Worm (Caenorhabditis elegans) whole organism, dauer: ENCODE measurements around the gene F44B9.8.

Experiments
- unc-62 ChIP-seq: sonication (generic microtip); optimal IDR thresholded peaks from 2 replicates; lab custom pipeline; 2017; ENCODE audit warnings: missing biosample characterization, missing genetic modification reagents, missing genetic modification characterization

The F44B9.8 gene

ce11 chrIII:8036497-8036896 lies 7.0 kb upstream of the F44B9.8 start:
- TF ChIP-seq unc-62 (GFP tag; lab: Kevin White, UChicago) = no peak

- TF ChIP-seq unc-62 (GFP tag; lab: Kevin White, UChicago) = no peak
Measured at ce11 chrIII:8036050-8036449, 6.6 kb upstream of the F44B9.8 start.

ce11 chrIII:8033534-8033933 lies 4.1 kb upstream of the F44B9.8 start, which contains the start of gene F44B9.10:
Gene F44B9.10, minus strand, starts transcription at chrIII:8033634.
- no peak for TF ChIP-seq unc-62 (GFP tag; lab: Kevin White, UChicago)

ce11 chrIII:8030963-8031362 lies 1.5 kb upstream of the F44B9.8 start, which contains the start of gene F44B9.9:
Gene F44B9.9, minus strand, starts transcription at chrIII:8031063.
- no peak for TF ChIP-seq unc-62 (GFP tag; lab: Kevin White, UChicago)

- TF ChIP-seq unc-62 (GFP tag; lab: Kevin White, UChicago) = no peak
Measured at ce11 chrIII:8027942-8028341, 1.5 kb downstream of the F44B9.8 start, which contains the start of gene mdt-30. Gene mdt-30, minus strand, starts transcription at chrIII:8028042.

- TF ChIP-seq unc-62 (GFP tag; lab: Kevin White, UChicago) = no peak
Measured at ce11 chrIII:8022077-8022476, 7.4 kb downstream of the F44B9.8 start, which contains the start of gene F44B9.2. Gene F44B9.2, plus strand, starts transcription at chrIII:8022463.

ce11 chrIII:8020823-8021332 lies 8.6 kb downstream of the F44B9.8 start, which contains the start of gene lin-36:
Gene lin-36, minus strand, starts transcription at chrIII:8020873.
- TF ChIP-seq unc-62 (GFP tag; lab: Kevin White, UChicago) = no peak

ce11 chrIII:8017053-8017452 lies 12.4 kb downstream of the F44B9.8 start:
- TF ChIP-seq unc-62 (GFP tag; lab: Kevin White, UChicago) = no peak

- TF ChIP-seq unc-62 (GFP tag; lab: Kevin White, UChicago) = no peak
Measured at ce11 chrIII:8016438-8016837, 13.0 kb downstream of the F44B9.8 start, which contains the start of gene F44B9.5. Gene F44B9.5, minus strand, starts transcription at chrIII:8016538.

- TF ChIP-seq unc-62 (GFP tag; lab: Kevin White, UChicago) = no peak
Measured at ce11 chrIII:8013582-8013981, 15.9 kb downstream of the F44B9.8 start.

- TF ChIP-seq unc-62 (GFP tag; lab: Kevin White, UChicago) = no peak
Measured at ce11 chrIII:8010260-8010822, 19.1 kb downstream of the F44B9.8 start, which contains the start of gene cit-1.2. Gene cit-1.2, plus strand, starts transcription at chrIII:8010772.

- no peak for TF ChIP-seq unc-62 (GFP tag; lab: Kevin White, UChicago)
Measured at ce11 chrIII:8009769-8010168, 19.7 kb downstream of the F44B9.8 start, which contains the start of gene cit-1.1. Gene cit-1.1, minus strand, starts transcription at chrIII:8009821.

- no peak for TF ChIP-seq unc-62 (GFP tag; lab: Kevin White, UChicago)
Measured at ce11 chrIII:8004091-8004490, 25.4 kb downstream of the F44B9.8 start, which contains the start of gene C06G4.6. Gene C06G4.6, plus strand, starts transcription at chrIII:8004391.

- TF ChIP-seq unc-62 (GFP tag; lab: Kevin White, UChicago) = no peak
Measured at ce11 chrIII:8001557-8001956, 27.9 kb downstream of the F44B9.8 start.

ce11 chrIII:7997447-7998046 lies 31.9 kb downstream of the F44B9.8 start:
- TF ChIP-seq unc-62 (GFP tag; lab: Kevin White, UChicago) = no peak

ce11 chrIII:7996353-7996752 lies 33.1 kb downstream of the F44B9.8 start, which contains the start of gene npr-17:
Gene npr-17, minus strand, starts transcription at chrIII:7996453.
- no peak for TF ChIP-seq unc-62 (GFP tag; lab: Kevin White, UChicago)
